Worm (Caenorhabditis elegans) whole organism, L1 larva: Measurements from ENCODE around the gene ints-9.

ENCODE experiments used
- C04F5.9 ChIP-seq: sonication (generic microtip); optimal IDR thresholded peaks from 2 replicates; lab custom pipeline; 2016; ENCODE audit warnings: missing genetic modification characterization, missing compliant biosample characterization
- C34B4.2 ChIP-seq: sonication (generic microtip); optimal IDR thresholded peaks from 2 replicates; lab custom pipeline; 2017; ENCODE audit warnings: mild to moderate bottlenecking, missing genetic modification characterization, missing compliant biosample characterization
- Y116A8C.19 ChIP-seq: sonication (generic microtip); optimal IDR thresholded peaks from 2 replicates; lab custom pipeline; 2016; ENCODE audit warnings: missing compliant biosample characterization, missing genetic modification characterization, borderline replicate concordance
- ceh-88 ChIP-seq: fragments of 200-800 bp; sonication (Bioruptor generic); IDR thresholded peaks from 2 replicates; pipeline ENCODE4 v1.3.6; 2022; ENCODE audit warnings: missing genetic modification characterization, missing compliant biosample characterization
- ces-1 ChIP-seq: fragments of 150-350 bp; optimal IDR thresholded peaks from 2 replicates; lab custom pipeline; 2014; ENCODE audit warnings: missing biosample characterization, missing genetic modification reagents, missing genetic modification characterization
- dpl-1 ChIP-seq, 3 experiments: fragments of 150-350 bp in 2 of 3; sonication (generic microtip) in 1 of 3; optimal IDR thresholded peaks; 2 replicates each; lab custom pipeline; 2014 to 2017; ENCODE audit warnings: missing biosample characterization in 3 of 3, missing genetic modification characterization in 3 of 3, missing genetic modification reagents in 3 of 3
- dsc-1 ChIP-seq: sonication (generic microtip); optimal IDR thresholded peaks from 2 replicates; lab custom pipeline; 2016; ENCODE audit warnings: mild to moderate bottlenecking, missing genetic modification characterization, missing compliant biosample characterization
- efl-3 ChIP-seq: fragments of 200-800 bp; sonication (Bioruptor generic); optimal IDR thresholded peaks from 2 replicates; lab custom pipeline; 2018; ENCODE audit warnings: mild to moderate bottlenecking, missing genetic modification characterization, missing compliant biosample characterization
- elt-2 ChIP-seq: sonication (generic microtip); optimal IDR thresholded peaks from 2 replicates; lab custom pipeline; 2016; ENCODE audit warnings: missing genetic modification characterization, mild to moderate bottlenecking, inconsistent platforms, missing compliant biosample characterization, missing genetic modification reagents
- elt-3 ChIP-seq, 6 experiments: fragments of 150-350 bp in 1 of 6; sonication (generic microtip); optimal IDR thresholded peaks; 2 replicates each; lab custom pipeline; 2017 to 2018; ENCODE audit warnings: missing biosample characterization in 6 of 6, missing genetic modification characterization in 6 of 6, inconsistent platforms in 1 of 6
- fkh-10 ChIP-seq: sonication (generic microtip); optimal IDR thresholded peaks from 2 replicates; lab custom pipeline; 2017; ENCODE audit warnings: missing biosample characterization, missing genetic modification reagents, missing genetic modification characterization
- fkh-4 ChIP-seq: sonication (generic microtip); optimal IDR thresholded peaks from 2 replicates; lab custom pipeline; 2016; ENCODE audit warnings: missing compliant biosample characterization, missing genetic modification characterization, borderline replicate concordance
- fkh-8 ChIP-seq: sonication (generic microtip); optimal IDR thresholded peaks from 2 replicates; lab custom pipeline; 2016; ENCODE audit warnings: mild to moderate bottlenecking, missing genetic modification characterization, missing compliant biosample characterization
- fos-1 ChIP-seq: fragments of 150-350 bp; optimal IDR thresholded peaks from 2 replicates; lab custom pipeline; 2014; ENCODE audit warnings: missing biosample characterization, missing genetic modification characterization
- hlh-17 ChIP-seq: fragments of 200-800 bp; sonication (Bioruptor generic); optimal IDR thresholded peaks from 2 replicates; lab custom pipeline; 2018; ENCODE audit warnings: missing genetic modification characterization, mild to moderate bottlenecking, missing compliant biosample characterization, moderate library complexity, borderline replicate concordance
- hlh-4 ChIP-seq: sonication (generic microtip); optimal IDR thresholded peaks from 2 replicates; lab custom pipeline; 2016; ENCODE audit warnings: mild to moderate bottlenecking, missing genetic modification characterization, missing compliant biosample characterization
- hpl-2 ChIP-seq: fragments of 150-350 bp; optimal IDR thresholded peaks from 2 replicates; lab custom pipeline; 2014; ENCODE audit warnings: missing biosample characterization, missing genetic modification reagents, missing genetic modification characterization
- isw-1 ChIP-seq: fragments of 200-800 bp; sonication (Bioruptor generic); IDR thresholded peaks from 2 replicates; pipeline ENCODE4 v1.3.6; 2022; ENCODE audit warnings: missing genetic modification characterization, missing compliant biosample characterization
- lin-14 ChIP-seq: fragments of 200-800 bp; sonication (Bioruptor generic); optimal IDR thresholded peaks from 2 replicates; lab custom pipeline; 2018; ENCODE audit warnings: mild to moderate bottlenecking, missing genetic modification characterization, moderate library complexity, missing compliant biosample characterization
- lin-35 ChIP-seq, 2 experiments: fragments of 150-350 bp; optimal IDR thresholded peaks; 2 replicates each; lab custom pipeline; 2014; ENCODE audit warnings: missing biosample characterization in 2 of 2, missing genetic modification characterization in 2 of 2, missing genetic modification reagents in 2 of 2
- mdl-1 ChIP-seq, 2 experiments: fragments of 150-350 bp; optimal IDR thresholded peaks; 2 replicates each; lab custom pipeline; 2014 to 2017; ENCODE audit warnings: missing biosample characterization in 2 of 2, missing genetic modification characterization in 2 of 2, inconsistent platforms in 1 of 2
- nhr-19 ChIP-seq: fragments of 200-800 bp; sonication (Bioruptor generic); conservative IDR thresholded peaks from 2 replicates; pipeline ENCODE4 v1.3.6; 2022; ENCODE audit warnings: missing genetic modification characterization, missing compliant biosample characterization
- nhr-20 ChIP-seq: sonication (generic microtip); optimal IDR thresholded peaks from 2 replicates; lab custom pipeline; 2016; ENCODE audit warnings: mild to moderate bottlenecking, missing genetic modification characterization, missing compliant biosample characterization
- nhr-47 ChIP-seq: sonication (generic microtip); optimal IDR thresholded peaks from 2 replicates; lab custom pipeline; 2016; ENCODE audit warnings: mild to moderate bottlenecking, missing genetic modification characterization, moderate library complexity, missing compliant biosample characterization
- nhr-77 ChIP-seq: fragments of 150-350 bp; optimal IDR thresholded peaks from 2 replicates; lab custom pipeline; 2014; ENCODE audit warnings: missing biosample characterization, missing genetic modification characterization
- nhr-84 ChIP-seq: sonication (generic microtip); optimal IDR thresholded peaks from 2 replicates; lab custom pipeline; 2017; ENCODE audit warnings: missing biosample characterization, missing genetic modification characterization
- pax-3 ChIP-seq: fragments of 200-800 bp; sonication (Bioruptor generic); optimal IDR thresholded peaks from 2 replicates; lab custom pipeline; 2018; ENCODE audit warnings: mild to moderate bottlenecking, missing genetic modification characterization, moderate library complexity, missing compliant biosample characterization
- skn-1 ChIP-seq: fragments of 150-350 bp; optimal IDR thresholded peaks from 2 replicates; lab custom pipeline; 2014; ENCODE audit warnings: missing biosample characterization, missing genetic modification characterization
- snpc-4 ChIP-seq: fragments of 150-350 bp; optimal IDR thresholded peaks from 2 replicates; lab custom pipeline; 2014; ENCODE audit warnings: missing biosample characterization, missing genetic modification characterization
- snu-23 ChIP-seq: sonication (generic microtip); optimal IDR thresholded peaks from 2 replicates; lab custom pipeline; 2016; ENCODE audit warnings: missing genetic modification characterization, missing compliant biosample characterization
- sup-37 ChIP-seq: fragments of 200-800 bp; sonication (Bioruptor generic); optimal IDR thresholded peaks from 2 replicates; lab custom pipeline; 2018; ENCODE audit warnings: mild to moderate bottlenecking, missing genetic modification characterization, missing compliant biosample characterization
- swsn-7 ChIP-seq: sonication (generic microtip); optimal IDR thresholded peaks from 2 replicates; lab custom pipeline; 2016; ENCODE audit warnings: missing genetic modification characterization, missing compliant biosample characterization
- tbx-2 ChIP-seq: sonication (generic microtip); optimal IDR thresholded peaks from 2 replicates; lab custom pipeline; 2016; ENCODE audit warnings: missing genetic modification characterization, missing compliant biosample characterization
- tlp-1 ChIP-seq: fragments of 150-350 bp; optimal IDR thresholded peaks from 2 replicates; lab custom pipeline; 2014; ENCODE audit warnings: missing biosample characterization, missing genetic modification characterization
- unc-30 ChIP-seq: sonication (generic microtip); optimal IDR thresholded peaks from 2 replicates; lab custom pipeline; 2017; ENCODE audit warnings: missing biosample characterization, missing genetic modification characterization
- unc-62 ChIP-seq: fragments of 150-350 bp; optimal IDR thresholded peaks from 2 replicates; lab custom pipeline; 2014; ENCODE audit warnings: missing biosample characterization, missing genetic modification reagents, missing genetic modification characterization
- ztf-11 ChIP-seq, 2 experiments: sonication (generic microtip); optimal IDR thresholded peaks; 2 replicates each; lab custom pipeline; 2016 to 2017; ENCODE audit warnings: missing genetic modification characterization in 2 of 2, missing biosample characterization in 1 of 2, missing compliant biosample characterization in 1 of 2

ints-9 gene

ce11 chrV:7603404-7603803 lies 27.8 kb downstream of the ints-9 start, which contains the start of gene C50E3.11:
C50E3.11 (minus strand) TSS chrV:7603486.
- no peak for TF ChIP-seq lin-35 (GFP tag; optimal IDR thresholded peaks at IDR 0.05; lab: Kevin White, UChicago)
- TF ChIP-seq tbx-2 (tag; lab: Kevin White, UChicago) = no peak
- TF ChIP-seq efl-3 (GFP tag; lab: Kevin White, UChicago) = no peak
- no peak for TF ChIP-seq sup-37 (GFP tag; lab: Kevin White, UChicago)
- TF ChIP-seq nhr-19 (GFP tag; lab: Robert Waterston, UW) = no peak
- TF ChIP-seq tlp-1 (tag; lab: Kevin White, UChicago) = no peak
- no peak for TF ChIP-seq isw-1 (GFP tag; lab: Robert Waterston, UW)
- TF ChIP-seq snpc-4 = no peak
- TF ChIP-seq dpl-1 (GFP tag; optimal IDR thresholded peaks at IDR 0.05; lab: Kevin White, UChicago) = no peak
- no peak for TF ChIP-seq hlh-17 (GFP tag; lab: Kevin White, UChicago)
- no peak for TF ChIP-seq nhr-77 (tag; lab: Kevin White, UChicago)
- no peak for TF ChIP-seq C34B4.2 (tag; lab: Kevin White, UChicago)
- no peak for TF ChIP-seq fkh-10
- no peak for TF ChIP-seq fos-1 (tag; lab: Kevin White, UChicago)
- TF ChIP-seq nhr-84 (tag; lab: Kevin White, UChicago) = no peak

- TF ChIP-seq fkh-8 (tag; lab: Kevin White, UChicago) (no peak), elt-3 (tag; optimal IDR thresholded peaks at IDR 0.05; lab: Kevin White, UChicago) (no peak), swsn-7 (tag; lab: Kevin White, UChicago) (no peak), pax-3 (tag; lab: Kevin White, UChicago) (no peak), fkh-4 (no peak), dsc-1 (tag; lab: Kevin White, UChicago) (no peak), unc-30 (tag; lab: Kevin White, UChicago) (no peak), hlh-17 (GFP tag; lab: Kevin White, UChicago) (no peak), snu-23 (GFP tag; lab: Kevin White, UChicago) (no peak), hlh-4 (no peak), hpl-2 (no peak), ces-1 (GFP tag; lab: Kevin White, UChicago) (no peak), nhr-47 (tag; lab: Kevin White, UChicago) (no peak), C04F5.9 (tag; lab: Kevin White, UChicago) (no peak), ztf-11 (tag; optimal IDR thresholded peaks at IDR 0.05; lab: Kevin White, UChicago) (no peak), lin-14 (no peak), mdl-1 (tag; optimal IDR thresholded peaks at IDR 0.05; lab: Kevin White, UChicago) (no peak), skn-1 (no peak), fkh-10 (no peak), Y116A8C.19 (tag; lab: Kevin White, UChicago) (no peak)
- TF ChIP-seq, all 84 proteins: peak for 0
Observed at ce11 chrV:7604858-7605257, 29.3 kb downstream of the ints-9 start, which contains the start of gene clec-213. clec-213 (plus strand) TSS chrV:7605158.

- TF ChIP-seq ceh-88 (no peak), unc-62 (no peak), nhr-20 (tag; lab: Kevin White, UChicago) (no peak), elt-2 (tag; lab: Kevin White, UChicago) (peak; percentile 32)
- TF ChIP-seq, all 84 proteins: peak for 1
Observed at ce11 chrV:7609698-7610420, 34.3 kb downstream of the ints-9 start, which contains the start of the genes folt-3 and clec-214. folt-3 (minus strand) TSS chrV:7609748. clec-214 (plus strand) TSS chrV:7610370.
